Worm (Caenorhabditis elegans): ENCODE measurements around the gene F13E9.19.

Gene F13E9.19

ce11 chrIV:10889820-10890462 is 9.3 kb upstream of the F13E9.19 start, which contains the start of gene F13E9.15:
F13E9.15 (minus strand) TSS chrIV:10889870.
- TF ChIP-seq ztf-11 (tag; optimal IDR thresholded peaks at IDR 0.05), result no peak
- no peak for TF ChIP-seq ces-1 (GFP tag; optimal IDR thresholded peaks at IDR 0.05)
- no peak for TF ChIP-seq unc-120 (tag; optimal IDR thresholded peaks at IDR 0.05; ENCODE audit: poor library complexity, severe bottlenecking)
- no peak for TF ChIP-seq ceh-83 (GFP tag; optimal IDR thresholded peaks at IDR 0.05)
- TF ChIP-seq ceh-43 (GFP tag; optimal IDR thresholded peaks at IDR 0.05), result no peak
- TF ChIP-seq flh-1 (GFP tag; optimal IDR thresholded peaks at IDR 0.05), result no peak
- TF ChIP-seq bed-3 (GFP tag; optimal IDR thresholded peaks at IDR 0.05), result no peak

ce11 chrIV:10891993-10892392 is 7.2 kb upstream of the F13E9.19 start, which contains the start of gene srlf-12:
srlf-12 (minus strand) TSS chrIV:10892093.
- TF ChIP-seq blmp-1 (tag; optimal IDR thresholded peaks at IDR 0.05) (no peak), sem-2 (GFP tag; optimal IDR thresholded peaks at IDR 0.05) (no peak), unc-120 (tag; optimal IDR thresholded peaks at IDR 0.05; ENCODE audit: poor library complexity, severe bottlenecking) (no peak), unc-62 (GFP tag; optimal IDR thresholded peaks at IDR 0.05) (no peak), nhr-76 (tag; optimal IDR thresholded peaks at IDR 0.05) (no peak), ceh-83 (GFP tag; optimal IDR thresholded peaks at IDR 0.05) (no peak), lsy-2 (tag; optimal IDR thresholded peaks at IDR 0.05) (no peak), ceh-43 (GFP tag; optimal IDR thresholded peaks at IDR 0.05) (no peak), nhr-2 (tag; optimal IDR thresholded peaks at IDR 0.05) (no peak), mls-2 (tag; optimal IDR thresholded peaks at IDR 0.05) (no peak), snpc-4 (tag; optimal IDR thresholded peaks at IDR 0.05) (no peak)

DNA sequence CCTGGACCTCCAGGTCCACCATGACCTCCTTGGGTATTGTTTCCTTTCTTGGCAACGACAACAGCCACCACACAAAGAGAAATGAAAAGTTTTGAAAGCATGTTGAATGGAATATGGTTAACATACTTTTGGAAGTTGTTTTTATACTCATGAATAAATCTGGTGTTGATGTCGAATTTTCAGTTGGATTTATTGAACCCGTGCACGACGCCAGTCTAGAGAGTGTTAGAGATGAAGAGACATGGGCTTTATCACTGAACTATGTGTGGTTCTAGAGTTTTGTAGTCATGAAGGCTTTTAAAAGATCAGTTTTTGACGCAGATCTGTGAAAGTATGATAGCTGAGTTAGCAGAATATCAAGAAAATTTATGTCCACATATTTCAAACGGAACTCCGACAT is 5.0 kb upstream of the F13E9.19 start, which contains the start of gene srlf-14:
srlf-14 (minus strand) TSS at position 101 of the 400 bp plus-strand sequence.
- TF ChIP-seq nhr-76 (tag; optimal IDR thresholded peaks at IDR 0.05) (no peak), ztf-11 (tag; optimal IDR thresholded peaks at IDR 0.05) (no peak), elt-1 (tag; optimal IDR thresholded peaks at IDR 0.05; ENCODE audit: borderline replicate concordance, insufficient read depth) (no peak), zip-8 (tag; optimal IDR thresholded peaks at IDR 0.05) (no peak), mls-2 (tag; optimal IDR thresholded peaks at IDR 0.05) (no peak), nhr-2 (tag; optimal IDR thresholded peaks at IDR 0.05) (no peak), blmp-1 (tag; optimal IDR thresholded peaks at IDR 0.05) (no peak), cnd-1 (tag; optimal IDR thresholded peaks at IDR 0.05) (no peak), ces-1 (GFP tag; optimal IDR thresholded peaks at IDR 0.05) (no peak), M03D4.4 (tag; optimal IDR thresholded peaks at IDR 0.05) (no peak), bed-3 (GFP tag; optimal IDR thresholded peaks at IDR 0.05) (no peak), sptf-1 (tag; optimal IDR thresholded peaks at IDR 0.05) (no peak), snpc-4 (tag; optimal IDR thresholded peaks at IDR 0.05) (no peak), ham-2 (GFP tag; optimal IDR thresholded peaks at IDR 0.05) (no peak), ceh-43 (GFP tag; optimal IDR thresholded peaks at IDR 0.05) (no peak), unc-120 (tag; optimal IDR thresholded peaks at IDR 0.05; ENCODE audit: poor library complexity, severe bottlenecking) (no peak), mab-5 (tag; optimal IDR thresholded peaks at IDR 0.05) (no peak), elt-3 (tag; optimal IDR thresholded peaks at IDR 0.05) (no peak), ceh-39 (tag; optimal IDR thresholded peaks at IDR 0.05) (no peak)

DNA sequence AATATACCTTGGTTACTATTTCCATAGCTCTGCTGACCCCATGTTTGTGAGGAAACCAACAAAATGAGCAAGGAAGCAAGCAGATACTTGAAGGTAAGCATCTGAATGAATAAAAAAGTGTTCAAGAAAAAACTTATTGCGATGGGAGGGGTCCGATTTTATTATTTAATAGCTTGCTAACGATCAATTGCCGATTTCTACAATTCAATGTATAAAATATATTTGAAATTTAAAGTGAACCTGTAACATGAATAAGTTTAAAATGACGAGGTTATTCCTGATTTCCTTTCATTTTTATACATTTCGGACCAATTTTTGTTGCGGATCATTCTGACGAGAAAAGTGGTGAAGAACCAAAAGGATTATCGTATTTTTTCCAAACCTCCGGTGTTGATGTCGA is 2.7 kb upstream of the F13E9.19 start, which contains the start of gene srlf-13:
srlf-13 (minus strand) TSS at position 101 of the 400 bp plus-strand sequence.
- TF ChIP-seq nhr-12 (tag; optimal IDR thresholded peaks at IDR 0.05) (no peak), hlh-1 (tag; optimal IDR thresholded peaks at IDR 0.05) (no peak), mep-1 (tag; optimal IDR thresholded peaks at IDR 0.05) (no peak)

- no peak for TF ChIP-seq unc-62 (GFP tag; optimal IDR thresholded peaks at IDR 0.05)
- TF ChIP-seq lin-13 (tag; optimal IDR thresholded peaks at IDR 0.05), result no peak
- no peak for TF ChIP-seq ztf-11 (tag; optimal IDR thresholded peaks at IDR 0.05)
- no peak for TF ChIP-seq nhr-28 (tag; optimal IDR thresholded peaks at IDR 0.05)
- no peak for TF ChIP-seq ceh-43 (GFP tag; optimal IDR thresholded peaks at IDR 0.05)
- TF ChIP-seq ceh-39 (tag; optimal IDR thresholded peaks at IDR 0.05), result no peak
- no peak for TF ChIP-seq mep-1 (tag; optimal IDR thresholded peaks at IDR 0.05)
- no peak for TF ChIP-seq flh-1 (GFP tag; optimal IDR thresholded peaks at IDR 0.05)
- TF ChIP-seq ceh-83 (GFP tag; optimal IDR thresholded peaks at IDR 0.05), result no peak
- TF ChIP-seq ham-2 (GFP tag; optimal IDR thresholded peaks at IDR 0.05), result no peak
- TF ChIP-seq nhr-12 (tag; optimal IDR thresholded peaks at IDR 0.05), result no peak
- no peak for TF ChIP-seq bed-3 (GFP tag; optimal IDR thresholded peaks at IDR 0.05)
- no peak for TF ChIP-seq sem-2 (GFP tag; optimal IDR thresholded peaks at IDR 0.05)
- no peak for TF ChIP-seq snpc-4 (tag; optimal IDR thresholded peaks at IDR 0.05)
- no peak for TF ChIP-seq nhr-2 (tag; optimal IDR thresholded peaks at IDR 0.05)
- no peak for TF ChIP-seq nhr-76 (tag; optimal IDR thresholded peaks at IDR 0.05)
- no peak for TF ChIP-seq lin-32 (GFP tag; optimal IDR thresholded peaks at IDR 0.05)
- no peak for TF ChIP-seq elt-3 (tag; optimal IDR thresholded peaks at IDR 0.05)
- no peak for TF ChIP-seq sptf-1 (tag; optimal IDR thresholded peaks at IDR 0.05)
These were observed 1.0 kb upstream of the F13E9.19 start for ce11 chrIV:10898160-10898559.

Measured in whole organism, mixed stage, embryonic.